Fruit fly (Drosophila melanogaster) whole organism, prepupa: ENCODE data around the gene Ythdc1.

Experiments
- Blimp-1 ChIP-seq: fragments of 200-800 bp; sonication (Bioruptor generic); optimal IDR thresholded peaks from 3 replicates; lab custom pipeline; 2017; ENCODE audit warnings: missing biosample characterization, missing genetic modification characterization, mild to moderate bottlenecking, moderate library complexity, missing genetic modification reagents
- CG11902 ChIP-seq: fragments of 200-800 bp; sonication (Bioruptor generic); optimal IDR thresholded peaks from 3 replicates; lab custom pipeline; 2016; ENCODE audit warnings: missing biosample characterization, missing genetic modification characterization
- CG31627 ChIP-seq: fragments of 200-800 bp; sonication (Bioruptor generic); optimal IDR thresholded peaks from 3 replicates; lab custom pipeline; 2016; ENCODE audit warnings: missing biosample characterization, missing genetic modification characterization
- CG3919 ChIP-seq: fragments of 200-800 bp; sonication (Bioruptor generic); optimal IDR thresholded peaks from 3 replicates; lab custom pipeline; 2016; ENCODE audit warnings: missing biosample characterization, missing genetic modification characterization
- Smox ChIP-seq: fragments of 200-800 bp; sonication (Bioruptor generic); optimal IDR thresholded peaks from 3 replicates; lab custom pipeline; 2016; ENCODE audit warnings: missing biosample characterization, missing genetic modification characterization
- net ChIP-seq: fragments of 200-800 bp; sonication (Bioruptor generic); optimal IDR thresholded peaks from 3 replicates; lab custom pipeline; 2016; ENCODE audit warnings: missing biosample characterization, missing genetic modification characterization

- TF ChIP-seq Blimp-1 = no peak
- no peak for TF ChIP-seq net (GFP tag; lab: Kevin White, UChicago)
- TF ChIP-seq Smox (GFP tag; lab: Kevin White, UChicago) = no peak
- TF ChIP-seq CG31627 = no peak
- TF ChIP-seq CG11902 (GFP tag; lab: Kevin White, UChicago) = no peak
- no peak for TF ChIP-seq CG3919 (GFP tag; lab: Kevin White, UChicago)
Observed at dm6 chr3L:3407481-3407880, 33.5 kb upstream of the Ythdc1 start.
